Worm (Caenorhabditis elegans) whole organism, L2 larva: Measurements from ENCODE around the gene C15H11.1.

Experiments
- C34F6.9 ChIP-seq: fragments of 150-350 bp; optimal IDR thresholded peaks from 2 replicates; lab custom pipeline; 2014; ENCODE audit warnings: missing biosample characterization, missing genetic modification characterization
- F13H6.1 ChIP-seq: sonication (generic microtip); optimal IDR thresholded peaks from 2 replicates; lab custom pipeline; 2016; ENCODE audit warnings: missing genetic modification characterization, missing compliant biosample characterization
- R02D3.7 ChIP-seq: fragments of 150-350 bp; optimal IDR thresholded peaks from 2 replicates; lab custom pipeline; 2014; ENCODE audit warnings: missing biosample characterization, missing genetic modification characterization
- Y55F3AM.14 ChIP-seq: fragments of 200-800 bp; sonication (Bioruptor generic); optimal IDR thresholded peaks from 2 replicates; lab custom pipeline; 2018; ENCODE audit warnings: mild to moderate bottlenecking, missing genetic modification characterization, missing compliant biosample characterization
- ZK546.5 ChIP-seq: sonication (generic microtip); optimal IDR thresholded peaks from 2 replicates; lab custom pipeline; 2017; ENCODE audit warnings: missing biosample characterization, missing genetic modification characterization
- alr-1 ChIP-seq: fragments of 150-350 bp; optimal IDR thresholded peaks from 2 replicates; lab custom pipeline; 2014; ENCODE audit warnings: missing biosample characterization, missing genetic modification characterization
- aly-2 ChIP-seq: fragments of 150-350 bp; optimal IDR thresholded peaks from 2 replicates; lab custom pipeline; 2014; ENCODE audit warnings: missing biosample characterization, missing genetic modification characterization
- ama-1 ChIP-seq: fragments of 150-350 bp; optimal IDR thresholded peaks from 2 replicates; lab custom pipeline; 2018; ENCODE audit warnings: inconsistent platforms
- blmp-1 ChIP-seq: sonication (generic microtip); optimal IDR thresholded peaks from 2 replicates; lab custom pipeline; 2017; ENCODE audit warnings: missing genetic modification characterization, mild to moderate bottlenecking, missing compliant biosample characterization, antibody characterized with exemption, moderate library complexity; ENCODE audit not compliant: insufficient read depth
- ceh-16 ChIP-seq: fragments of 150-350 bp; optimal IDR thresholded peaks from 2 replicates; lab custom pipeline; 2014; ENCODE audit warnings: missing biosample characterization, missing genetic modification characterization
- ceh-82 ChIP-seq: fragments of 150-350 bp; optimal IDR thresholded peaks from 2 replicates; lab custom pipeline; 2014; ENCODE audit warnings: missing biosample characterization, missing genetic modification characterization
- crh-2 ChIP-seq: sonication (generic microtip); optimal IDR thresholded peaks from 2 replicates; lab custom pipeline; 2017; ENCODE audit warnings: missing biosample characterization, missing genetic modification characterization
- dmd-4 ChIP-seq: sonication (generic microtip); optimal IDR thresholded peaks from 2 replicates; lab custom pipeline; 2017; ENCODE audit warnings: missing biosample characterization, missing genetic modification characterization
- egl-27 ChIP-seq: sonication (generic microtip); optimal IDR thresholded peaks from 3 replicates; lab custom pipeline; 2017; ENCODE audit warnings: missing biosample characterization, missing genetic modification reagents, missing genetic modification characterization
- elt-1 ChIP-seq: fragments of 150-350 bp; optimal IDR thresholded peaks from 2 replicates; lab custom pipeline; 2014; ENCODE audit warnings: missing biosample characterization, missing genetic modification characterization
- elt-3 ChIP-seq: sonication (generic microtip); optimal IDR thresholded peaks from 2 replicates; lab custom pipeline; 2017; ENCODE audit warnings: missing biosample characterization, missing genetic modification characterization
- fos-1 ChIP-seq: fragments of 150-350 bp; optimal IDR thresholded peaks from 2 replicates; lab custom pipeline; 2014; ENCODE audit warnings: missing biosample characterization, missing genetic modification characterization
- gmeb-1 ChIP-seq: fragments of 150-350 bp; optimal IDR thresholded peaks from 2 replicates; lab custom pipeline; 2014; ENCODE audit warnings: missing biosample characterization, missing genetic modification characterization
- lin-11 ChIP-seq: fragments of 150-350 bp; sonication (generic microtip); optimal IDR thresholded peaks from 2 replicates; lab custom pipeline; 2014; ENCODE audit warnings: missing biosample characterization, missing genetic modification characterization, inconsistent platforms, mixed read lengths
- lin-13 ChIP-seq: fragments of 150-350 bp; optimal IDR thresholded peaks from 2 replicates; lab custom pipeline; 2014; ENCODE audit warnings: missing biosample characterization, missing genetic modification reagents, missing genetic modification characterization
- lsy-2 ChIP-seq, 2 experiments: fragments of 150-350 bp in 1 of 2; sonication (generic microtip) in 1 of 2; optimal IDR thresholded peaks; 2 replicates each; lab custom pipeline; 2014 to 2017; ENCODE audit warnings: missing biosample characterization in 2 of 2, missing genetic modification characterization in 2 of 2
- mab-5 ChIP-seq: fragments of 150-350 bp; optimal IDR thresholded peaks from 2 replicates; lab custom pipeline; 2014; ENCODE audit warnings: missing biosample characterization, missing genetic modification characterization
- mdl-1 ChIP-seq, 2 experiments: fragments of 150-350 bp in 1 of 2; sonication (generic microtip) in 1 of 2; optimal IDR thresholded peaks; 2 replicates each; lab custom pipeline; 2017; ENCODE audit warnings: missing biosample characterization in 2 of 2, missing genetic modification characterization in 2 of 2
- nhr-10 ChIP-seq: sonication (generic microtip); optimal IDR thresholded peaks from 2 replicates; lab custom pipeline; 2017; ENCODE audit warnings: missing biosample characterization, missing genetic modification characterization
- nhr-11 ChIP-seq: fragments of 150-350 bp; optimal IDR thresholded peaks from 2 replicates; lab custom pipeline; 2014; ENCODE audit warnings: missing biosample characterization, missing genetic modification characterization
- nhr-129 ChIP-seq: fragments of 150-350 bp; optimal IDR thresholded peaks from 2 replicates; lab custom pipeline; 2014; ENCODE audit warnings: missing biosample characterization, missing genetic modification characterization
- nhr-21 ChIP-seq: fragments of 150-350 bp; optimal IDR thresholded peaks from 2 replicates; lab custom pipeline; 2014; ENCODE audit warnings: missing biosample characterization, missing genetic modification characterization
- nhr-237 ChIP-seq: fragments of 150-350 bp; optimal IDR thresholded peaks from 2 replicates; lab custom pipeline; 2014; ENCODE audit warnings: missing biosample characterization, missing genetic modification characterization
- nhr-25 ChIP-seq: fragments of 150-350 bp; sonication (generic microtip); optimal IDR thresholded peaks from 3 replicates; lab custom pipeline; 2014; ENCODE audit warnings: missing biosample characterization, missing genetic modification characterization
- nhr-77 ChIP-seq: fragments of 150-350 bp; optimal IDR thresholded peaks from 2 replicates; lab custom pipeline; 2014; ENCODE audit warnings: missing biosample characterization, missing genetic modification characterization
- sem-4 ChIP-seq: fragments of 150-350 bp; optimal IDR thresholded peaks from 2 replicates; lab custom pipeline; 2014; ENCODE audit warnings: missing biosample characterization, missing genetic modification reagents, missing genetic modification characterization
- sma-3 ChIP-seq: sonication (generic microtip); optimal IDR thresholded peaks from 2 replicates; lab custom pipeline; 2016; ENCODE audit warnings: missing genetic modification reagents, missing genetic modification characterization, missing compliant biosample characterization
- sma-9 ChIP-seq, 2 experiments: fragments of 150-350 bp in 1 of 2; sonication (generic microtip) in 1 of 2; optimal IDR thresholded peaks; 2 replicates each; lab custom pipeline; 2014 to 2016; ENCODE audit warnings: missing genetic modification characterization in 2 of 2, mild to moderate bottlenecking in 1 of 2, missing biosample characterization in 1 of 2, missing compliant biosample characterization in 1 of 2, missing genetic modification reagents in 1 of 2, moderate library complexity in 1 of 2
- snpc-4 ChIP-seq: fragments of 150-350 bp; optimal IDR thresholded peaks from 2 replicates; lab custom pipeline; 2014; ENCODE audit warnings: missing biosample characterization, missing genetic modification characterization
- unc-39 ChIP-seq: fragments of 150-350 bp; optimal IDR thresholded peaks from 2 replicates; lab custom pipeline; 2014; ENCODE audit warnings: missing biosample characterization, missing genetic modification characterization
- unc-55 ChIP-seq: fragments of 150-350 bp; sonication (generic microtip); optimal IDR thresholded peaks from 3 replicates; lab custom pipeline; 2014; ENCODE audit warnings: missing biosample characterization, missing genetic modification reagents, missing genetic modification characterization
- unc-62 ChIP-seq: fragments of 150-350 bp; optimal IDR thresholded peaks from 2 replicates; lab custom pipeline; 2014; ENCODE audit warnings: missing biosample characterization, missing genetic modification reagents, missing genetic modification characterization
- zag-1 ChIP-seq: fragments of 150-350 bp; optimal IDR thresholded peaks from 2 replicates; lab custom pipeline; 2014; ENCODE audit warnings: missing biosample characterization, missing genetic modification characterization
- ztf-11 ChIP-seq: sonication (generic microtip); optimal IDR thresholded peaks from 2 replicates; lab custom pipeline; 2017; ENCODE audit warnings: missing biosample characterization, missing genetic modification characterization

C15H11.1 gene

ce11 chrV:14350498-14350897, 43.1 kb upstream of the C15H11.1 start:
- TF ChIP-seq snpc-4 (no peak), lin-13 (peak; percentile 11)

ce11 chrV:14350949-14351348, 42.7 kb upstream of the C15H11.1 start:
- TF ChIP-seq lin-11: peak; percentile 59
- no peak for TF ChIP-seq elt-1 (tag; lab: Kevin White, UChicago)
- peak; percentile 59 for TF ChIP-seq nhr-21
- TF ChIP-seq mdl-1 (tag; optimal IDR thresholded peaks at IDR 0.05; lab: Kevin White, UChicago): peak in 1 of 2 experiments; percentile 40
- TF ChIP-seq nhr-129 (tag; lab: Kevin White, UChicago): peak; percentile 88
- peak; percentile 91 for TF ChIP-seq fos-1 (tag; lab: Kevin White, UChicago)
- TF ChIP-seq Y55F3AM.14: peak; percentile 16
- peak; percentile 93 for TF ChIP-seq crh-2 (tag; lab: Kevin White, UChicago)
- TF ChIP-seq zag-1: peak; percentile 87
- TF ChIP-seq lin-13: peak; percentile 58
- TF ChIP-seq sma-3 (GFP tag; lab: Kevin White, UChicago): peak; percentile 72
- no peak for TF ChIP-seq nhr-77
- TF ChIP-seq R02D3.7 (tag; lab: Kevin White, UChicago): no peak
- peak; percentile 50 for TF ChIP-seq mab-5 (tag; lab: Kevin White, UChicago)
- TF ChIP-seq ceh-82 (tag; lab: Kevin White, UChicago): no peak
- no peak for TF ChIP-seq nhr-237
- peak; percentile 40 for TF ChIP-seq egl-27 (tag; lab: Kevin White, UChicago)
- TF ChIP-seq blmp-1 (tag; lab: Kevin White, UChicago): peak; percentile 54
- no peak for TF ChIP-seq alr-1
- TF ChIP-seq nhr-11 (tag; lab: Kevin White, UChicago): peak; percentile 49
- peak; percentile 80 for TF ChIP-seq unc-55 (GFP tag; lab: Kevin White, UChicago)
- no peak for TF ChIP-seq ztf-11
- peak; percentile 58 for TF ChIP-seq nhr-25 (tag; lab: Kevin White, UChicago)
- peak; percentile 61 for TF ChIP-seq gmeb-1
- TF ChIP-seq F13H6.1 (tag; lab: Kevin White, UChicago): peak; percentile 79
- no peak for TF ChIP-seq nhr-10 (tag; lab: Kevin White, UChicago)
- no peak for TF ChIP-seq dmd-4 (tag; lab: Kevin White, UChicago)
- no peak for TF ChIP-seq aly-2
- no peak for TF ChIP-seq ceh-16 (tag; lab: Kevin White, UChicago)
- peak; percentile 37 for TF ChIP-seq sem-4
- TF ChIP-seq sma-9 (GFP tag; optimal IDR thresholded peaks at IDR 0.05; lab: Kevin White, UChicago): peak; percentile 49
- no peak for TF ChIP-seq sma-9 (tag; optimal IDR thresholded peaks at IDR 0.05; lab: Kevin White, UChicago)
- TF ChIP-seq unc-39: peak; percentile 12
- TF ChIP-seq elt-3 (tag; lab: Kevin White, UChicago): no peak
- no peak for TF ChIP-seq unc-62
- peak; percentile 90 for TF ChIP-seq C34F6.9 (tag; lab: Kevin White, UChicago)
- TF ChIP-seq ama-1 (lab: Kevin White, UChicago): peak; percentile 4
- TF ChIP-seq snpc-4: peak; percentile 87
- TF ChIP-seq lsy-2 (tag; optimal IDR thresholded peaks at IDR 0.05; lab: Kevin White, UChicago): peak; percentile 1 to 76

- TF ChIP-seq gmeb-1: no peak
- no peak for TF ChIP-seq nhr-77
- no peak for TF ChIP-seq ceh-16 (tag; lab: Kevin White, UChicago)
- no peak for TF ChIP-seq elt-3 (tag; lab: Kevin White, UChicago)
- TF ChIP-seq ZK546.5 (tag; lab: Kevin White, UChicago): no peak
- TF ChIP-seq C34F6.9 (tag; lab: Kevin White, UChicago): no peak
- TF ChIP-seq unc-39: no peak
- TF ChIP-seq, all 48 proteins: peak for 0
These were observed 42.0 kb upstream of the C15H11.1 start, which contains the start of gene vha-13 for ce11 chrV:14351629-14352028. TSS of gene vha-13 (plus strand) at chrV:14351709.

ce11 chrV:14352032-14352431, 41.6 kb upstream of the C15H11.1 start:
- TF ChIP-seq blmp-1 (tag; lab: Kevin White, UChicago): no peak
- no peak for TF ChIP-seq unc-39
- TF ChIP-seq aly-2: no peak
- TF ChIP-seq mdl-1 (tag; optimal IDR thresholded peaks at IDR 0.05; lab: Kevin White, UChicago): no peak
